Fruit fly (Drosophila melanogaster) whole organism: ENCODE measurements around the gene bsh.

Experiments
- EcR ChIP-seq, 2 experiments: fragments of >200 bp; optimal IDR thresholded peaks; 2 replicates each; lab custom pipeline; 2017; ENCODE audit warnings: missing biosample characterization in 2 of 2, missing genetic modification characterization in 2 of 2, missing genetic modification reagents in 2 of 2
- pan ChIP-seq: fragments of >200 bp; optimal IDR thresholded peaks from 2 replicates; lab custom pipeline; 2017

- TF ChIP-seq pan (lab: Kevin White, UChicago) = no peak
- TF ChIP-seq EcR (GFP tag; optimal IDR thresholded peaks at IDR 0.05; lab: Kevin White, UChicago) = no peak
Measured at dm6 chr2L:19817147-19817546, 48.3 kb upstream of the bsh start.
